Worm (Caenorhabditis elegans): Measurements from ENCODE around the gene Y57G11C.22.

Y57G11C.22 gene

ce11 chrIV:14874926-14875570 is 38.0 kb downstream of the Y57G11C.22 start:
- TF ChIP-seq ama-1 (optimal IDR thresholded peaks at IDR 0.05): no peak
- no peak for TF ChIP-seq tra-4 (tag; optimal IDR thresholded peaks at IDR 0.05)
- TF ChIP-seq tbx-11 (GFP tag; IDR thresholded peaks at IDR 0.05): no peak
- peak; percentile 71 for TF ChIP-seq hmg-4 (GFP tag; optimal IDR thresholded peaks at IDR 0.05)
- no peak for TF ChIP-seq ceh-13 (GFP tag; optimal IDR thresholded peaks at IDR 0.05)
- no peak for TF ChIP-seq hnd-1 (tag; optimal IDR thresholded peaks at IDR 0.05)

DNA sequence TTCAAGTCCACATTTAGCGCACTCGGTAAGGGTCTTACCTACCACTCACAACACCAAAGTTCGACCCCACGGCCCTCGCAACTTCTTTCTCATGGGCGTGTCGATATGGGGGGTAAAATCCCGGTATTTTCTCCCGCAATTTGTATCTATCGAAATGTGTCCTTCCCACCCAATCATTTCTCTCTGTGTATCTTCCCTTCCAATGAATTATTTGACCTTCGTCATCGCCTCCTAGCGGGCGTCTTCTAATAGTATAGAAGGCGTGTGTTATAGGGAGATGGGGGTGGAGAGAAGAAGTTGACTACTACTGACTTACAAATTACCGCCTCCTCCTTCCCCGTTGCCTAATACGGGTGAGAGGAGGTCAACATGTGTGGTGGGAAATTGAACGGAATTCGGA is 39.6 kb downstream of the Y57G11C.22 start:
- TF ChIP-seq ets-7 (tag; optimal IDR thresholded peaks at IDR 0.05): no peak
- no peak for TF ChIP-seq scrt-1 (GFP tag; IDR thresholded peaks at IDR 0.05)
- TF ChIP-seq tbx-37 (GFP tag; conservative IDR thresholded peaks at IDR 0.05): no peak
- TF ChIP-seq sea-1 (GFP tag; conservative IDR thresholded peaks at IDR 0.05): no peak

DNA sequence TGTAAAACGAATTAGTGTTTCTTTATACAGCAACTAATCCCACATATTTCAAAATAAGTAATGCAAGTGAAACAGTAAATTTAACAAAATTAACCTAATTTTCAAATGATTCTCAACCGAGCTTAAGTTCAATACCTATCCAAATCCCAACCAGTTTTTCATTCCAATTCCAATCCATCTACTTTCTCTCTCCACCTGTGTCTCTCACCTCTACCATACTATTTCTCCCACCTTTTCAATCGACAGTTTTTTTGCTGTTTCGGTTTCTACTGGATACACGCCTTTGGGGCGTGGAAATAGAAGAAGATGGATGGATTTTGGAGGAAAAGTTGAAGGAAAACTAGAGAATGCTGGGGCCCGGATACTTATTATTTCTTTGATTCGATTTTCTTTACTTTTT is 40.6 kb downstream of the Y57G11C.22 start:
- TF ChIP-seq flt-1 (GFP tag; IDR thresholded peaks at IDR 0.05) (no peak), ama-1 (optimal IDR thresholded peaks at IDR 0.05) (no peak), pes-1 (GFP tag; IDR thresholded peaks at IDR 0.05) (no peak), scrt-1 (GFP tag; IDR thresholded peaks at IDR 0.05) (no peak), hmbx-1 (tag; optimal IDR thresholded peaks at IDR 0.05) (no peak), hnd-1 (tag; optimal IDR thresholded peaks at IDR 0.05) (no peak), tbx-37 (GFP tag; conservative IDR thresholded peaks at IDR 0.05) (no peak), tra-4 (tag; optimal IDR thresholded peaks at IDR 0.05) (no peak), tbx-11 (GFP tag; IDR thresholded peaks at IDR 0.05) (no peak), hmg-4 (GFP tag; optimal IDR thresholded peaks at IDR 0.05) (no peak), F13C5.2 (tag; optimal IDR thresholded peaks at IDR 0.05) (no peak), ceh-13 (GFP tag; optimal IDR thresholded peaks at IDR 0.05) (no peak), ets-7 (tag; optimal IDR thresholded peaks at IDR 0.05) (no peak), ceh-36 (tag; optimal IDR thresholded peaks at IDR 0.05) (no peak), aly-1 (tag; optimal IDR thresholded peaks at IDR 0.05) (no peak)

ce11 chrIV:14879184-14879583 is 42.2 kb downstream of the Y57G11C.22 start, which contains the start of gene eps-8:
Gene eps-8, plus strand, starts transcription at chrIV:14879484.
- TF ChIP-seq hmbx-1 (tag; optimal IDR thresholded peaks at IDR 0.05) (no peak), tbx-37 (GFP tag; conservative IDR thresholded peaks at IDR 0.05) (no peak), ama-1 (optimal IDR thresholded peaks at IDR 0.05) (no peak), scrt-1 (GFP tag; IDR thresholded peaks at IDR 0.05) (no peak), tbx-11 (GFP tag; IDR thresholded peaks at IDR 0.05) (no peak), pes-1 (GFP tag; IDR thresholded peaks at IDR 0.05) (no peak), B0310.2 (tag; optimal IDR thresholded peaks at IDR 0.05) (no peak), tra-4 (tag; optimal IDR thresholded peaks at IDR 0.05) (no peak), hnd-1 (tag; optimal IDR thresholded peaks at IDR 0.05) (no peak), flt-1 (GFP tag; IDR thresholded peaks at IDR 0.05) (no peak), F13C5.2 (tag; optimal IDR thresholded peaks at IDR 0.05) (no peak), ceh-36 (tag; optimal IDR thresholded peaks at IDR 0.05) (no peak), aly-1 (tag; optimal IDR thresholded peaks at IDR 0.05) (no peak), ets-7 (tag; optimal IDR thresholded peaks at IDR 0.05) (no peak), sea-1 (GFP tag; conservative IDR thresholded peaks at IDR 0.05) (no peak), hmg-4 (GFP tag; optimal IDR thresholded peaks at IDR 0.05) (no peak), ceh-13 (GFP tag; optimal IDR thresholded peaks at IDR 0.05) (no peak)

DNA sequence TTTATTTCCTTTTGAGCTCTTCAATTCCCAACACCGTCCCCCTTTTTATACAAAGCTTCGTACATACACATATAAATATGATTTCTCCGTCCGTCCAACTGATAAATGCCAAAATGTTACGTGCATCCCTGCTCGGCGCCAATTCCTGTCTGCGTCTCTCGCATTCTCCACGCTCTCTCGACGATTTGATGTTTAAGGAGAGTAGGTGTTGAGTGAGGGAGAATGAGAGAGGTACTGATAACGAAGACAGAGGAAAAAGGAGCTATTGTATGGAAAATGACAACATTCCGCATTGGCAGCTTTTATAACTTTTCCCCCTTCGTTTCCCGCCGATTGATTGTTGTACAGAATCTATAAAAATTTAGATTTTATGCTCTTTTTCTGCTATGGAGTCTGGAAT is 46.8 kb downstream of the Y57G11C.22 start:
- TF ChIP-seq ceh-36 (tag; optimal IDR thresholded peaks at IDR 0.05) (no peak), ceh-13 (GFP tag; optimal IDR thresholded peaks at IDR 0.05) (no peak), tbx-11 (GFP tag; IDR thresholded peaks at IDR 0.05) (no peak), tra-4 (tag; optimal IDR thresholded peaks at IDR 0.05) (no peak), ama-1 (optimal IDR thresholded peaks at IDR 0.05) (no peak)

ce11 chrIV:14885584-14885983 is 48.6 kb downstream of the Y57G11C.22 start:
- no peak for TF ChIP-seq sea-1 (GFP tag; conservative IDR thresholded peaks at IDR 0.05)
- no peak for TF ChIP-seq ceh-13 (GFP tag; optimal IDR thresholded peaks at IDR 0.05)
- no peak for TF ChIP-seq hmbx-1 (tag; optimal IDR thresholded peaks at IDR 0.05)
- TF ChIP-seq aly-1 (tag; optimal IDR thresholded peaks at IDR 0.05): no peak
- no peak for TF ChIP-seq scrt-1 (GFP tag; IDR thresholded peaks at IDR 0.05)
- no peak for TF ChIP-seq hmg-4 (GFP tag; optimal IDR thresholded peaks at IDR 0.05)
- TF ChIP-seq hnd-1 (tag; optimal IDR thresholded peaks at IDR 0.05): no peak
- no peak for TF ChIP-seq tbx-11 (GFP tag; IDR thresholded peaks at IDR 0.05)
- no peak for TF ChIP-seq ets-7 (tag; optimal IDR thresholded peaks at IDR 0.05)
- TF ChIP-seq pes-1 (GFP tag; IDR thresholded peaks at IDR 0.05): no peak
- TF ChIP-seq B0310.2 (tag; optimal IDR thresholded peaks at IDR 0.05): no peak
- TF ChIP-seq ceh-36 (tag; optimal IDR thresholded peaks at IDR 0.05): no peak

- TF ChIP-seq sea-1 (GFP tag; conservative IDR thresholded peaks at IDR 0.05): no peak
- no peak for TF ChIP-seq hmbx-1 (tag; optimal IDR thresholded peaks at IDR 0.05)
- TF ChIP-seq ceh-13 (GFP tag; optimal IDR thresholded peaks at IDR 0.05): no peak
- no peak for TF ChIP-seq F13C5.2 (tag; optimal IDR thresholded peaks at IDR 0.05)
- no peak for TF ChIP-seq tbx-37 (GFP tag; conservative IDR thresholded peaks at IDR 0.05)
- no peak for TF ChIP-seq hmg-4 (GFP tag; optimal IDR thresholded peaks at IDR 0.05)
- no peak for TF ChIP-seq ama-1 (optimal IDR thresholded peaks at IDR 0.05)
- TF ChIP-seq B0310.2 (tag; optimal IDR thresholded peaks at IDR 0.05): no peak
- TF ChIP-seq ets-7 (tag; optimal IDR thresholded peaks at IDR 0.05): no peak
- no peak for TF ChIP-seq tbx-11 (GFP tag; IDR thresholded peaks at IDR 0.05)
- no peak for TF ChIP-seq pes-1 (GFP tag; IDR thresholded peaks at IDR 0.05)
- TF ChIP-seq hnd-1 (tag; optimal IDR thresholded peaks at IDR 0.05): no peak
Observed at ce11 chrIV:14888889-14889664, 52.1 kb downstream of the Y57G11C.22 start.
